Worm (Caenorhabditis elegans) whole organism, late embryonic: ENCODE measurements around the gene CD4.11.

Source experiments
- T23F11.4 ChIP-seq: fragments of 200-800 bp; sonication (Bioruptor generic); optimal IDR thresholded peaks from 2 replicates; lab custom pipeline; 2018; ENCODE audit warnings: mild to moderate bottlenecking, missing genetic modification characterization, missing compliant biosample characterization
- ceh-18 ChIP-seq: sonication (generic microtip); optimal IDR thresholded peaks from 2 replicates; lab custom pipeline; 2016; ENCODE audit warnings: missing genetic modification characterization, missing compliant biosample characterization
- elt-2 ChIP-seq: sonication (generic microtip); optimal IDR thresholded peaks from 2 replicates; lab custom pipeline; 2016; ENCODE audit warnings: missing genetic modification reagents, missing genetic modification characterization, missing compliant biosample characterization
- unc-86 ChIP-seq: sonication (generic microtip); optimal IDR thresholded peaks from 2 replicates; lab custom pipeline; 2016; ENCODE audit warnings: missing genetic modification characterization, missing compliant biosample characterization

Gene CD4.11

ce11 chrV:5634445-5634844 lies 49.5 kb downstream of the CD4.11 start:
- TF ChIP-seq elt-2 (peak; percentile 39), unc-86 (no peak), T23F11.4 (GFP tag; lab: Kevin White, UChicago) (no peak), ceh-18 (tag; lab: Kevin White, UChicago) (no peak)
